Worm (Caenorhabditis elegans): ENCODE results near the gene algn-12.

algn-12 gene

DNA sequence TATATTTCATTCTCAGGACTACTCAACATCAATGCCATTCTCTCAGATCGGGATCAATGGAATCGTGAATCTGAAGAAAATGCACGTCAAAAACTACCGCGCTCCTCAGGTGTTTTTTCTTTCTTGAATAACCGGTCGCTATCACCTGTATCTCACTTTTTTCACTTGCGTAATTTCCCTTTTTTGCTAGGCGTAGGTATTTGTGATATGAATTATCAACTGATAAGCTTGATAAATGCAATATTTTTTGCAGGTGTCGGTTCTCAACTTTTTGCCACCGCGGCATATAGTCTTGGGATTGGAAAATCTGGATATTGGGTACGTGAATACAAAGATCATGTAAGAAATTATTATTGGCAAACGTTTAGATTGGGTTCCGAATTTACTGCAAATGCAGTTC, 20.3 kb downstream of the algn-12 start (continued):
- no peak for TF ChIP-seq pha-4 (tag; optimal IDR thresholded peaks at IDR 0.05)

DNA sequence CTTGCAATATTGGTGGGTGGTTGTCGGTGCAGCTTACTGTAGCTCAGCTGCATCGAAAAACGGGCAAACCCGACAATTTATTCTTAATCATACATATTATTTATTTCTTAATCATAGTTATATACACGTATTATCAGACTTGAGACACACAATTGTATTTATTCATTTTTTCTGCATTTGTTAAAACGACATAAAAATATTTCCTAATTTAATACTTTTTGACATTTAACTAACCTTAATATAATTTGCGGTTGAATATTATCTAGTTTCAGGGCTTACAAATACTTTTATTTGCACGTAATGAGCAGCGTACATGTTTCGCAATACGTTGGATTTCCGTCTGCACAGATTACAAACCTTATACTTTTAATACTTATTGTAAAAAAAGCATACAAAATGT, 23.4 kb downstream of the algn-12 start, which contains the start of gene str-138:
TSS of gene str-138 (plus strand) at position 301 of the 400 bp plus-strand sequence.
- TF ChIP-seq syd-9 (tag; optimal IDR thresholded peaks at IDR 0.05) (no peak), madf-2 (tag; optimal IDR thresholded peaks at IDR 0.05) (no peak), hlh-30 (tag; optimal IDR thresholded peaks at IDR 0.05; ENCODE audit: insufficient read depth) (no peak), tbx-2 (tag; optimal IDR thresholded peaks at IDR 0.05) (no peak), zip-5 (tag; optimal IDR thresholded peaks at IDR 0.05) (no peak), che-1 (tag; optimal IDR thresholded peaks at IDR 0.05) (no peak), pat-9 (tag; optimal IDR thresholded peaks at IDR 0.05) (no peak), fkh-10 (GFP tag; optimal IDR thresholded peaks at IDR 0.05) (no peak), ceh-9 (tag; optimal IDR thresholded peaks at IDR 0.05) (no peak), pag-3 (tag; optimal IDR thresholded peaks at IDR 0.05; ENCODE audit: borderline replicate concordance) (no peak), pqm-1 (tag; optimal IDR thresholded peaks at IDR 0.05) (no peak), ceh-6 (GFP tag; optimal IDR thresholded peaks at IDR 0.05) (no peak), sdc-2 (tag; optimal IDR thresholded peaks at IDR 0.05) (no peak), ttx-3 (tag; optimal IDR thresholded peaks at IDR 0.05) (no peak), unc-42 (tag; optimal IDR thresholded peaks at IDR 0.05) (no peak), hlh-8 (tag; optimal IDR thresholded peaks at IDR 0.05) (no peak)

DNA sequence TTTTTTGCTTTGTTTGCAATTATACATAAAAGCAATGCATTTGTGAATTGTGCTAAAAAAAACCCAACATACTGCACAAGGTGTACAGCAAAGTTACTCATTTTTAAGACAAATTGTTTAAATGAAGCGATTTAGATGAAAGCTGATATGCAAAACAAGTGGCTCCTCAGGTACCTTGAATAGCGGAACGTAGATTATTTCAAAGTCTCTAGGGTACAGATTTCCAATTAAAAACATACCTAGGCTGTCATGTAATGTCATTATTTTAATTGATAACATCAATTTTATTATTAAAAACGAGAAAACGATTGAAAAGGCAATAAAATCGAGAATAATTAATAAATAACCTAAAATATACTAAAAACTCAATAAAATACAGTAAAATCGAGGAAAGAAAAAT, 27.2 kb downstream of the algn-12 start, which contains the start of gene str-139:
TSS of gene str-139 (minus strand) at position 101 of the 400 bp plus-strand sequence.
- TF ChIP-seq ceh-22 (tag; optimal IDR thresholded peaks at IDR 0.05) (no peak), elt-4 (tag; optimal IDR thresholded peaks at IDR 0.05) (no peak), C38D4.7 (GFP tag; optimal IDR thresholded peaks at IDR 0.05) (no peak), K02D7.2 (tag; optimal IDR thresholded peaks at IDR 0.05) (no peak), ztf-16 (tag; optimal IDR thresholded peaks at IDR 0.05) (no peak), ceh-18 (tag; optimal IDR thresholded peaks at IDR 0.05) (no peak), pros-1 (tag; optimal IDR thresholded peaks at IDR 0.05) (no peak), madf-2 (tag; optimal IDR thresholded peaks at IDR 0.05) (no peak), fkh-10 (GFP tag; optimal IDR thresholded peaks at IDR 0.05) (no peak), nfya-1 (tag; optimal IDR thresholded peaks at IDR 0.05) (no peak), sox-2 (GFP tag; IDR thresholded peaks at IDR 0.05) (no peak), hlh-6 (tag; optimal IDR thresholded peaks at IDR 0.05) (no peak), ceh-31 (tag; optimal IDR thresholded peaks at IDR 0.05) (no peak), dve-1 (tag; optimal IDR thresholded peaks at IDR 0.05) (no peak), mec-3 (tag; optimal IDR thresholded peaks at IDR 0.05; ENCODE audit: borderline replicate concordance) (no peak), dmd-4 (tag; optimal IDR thresholded peaks at IDR 0.05; ENCODE audit: borderline replicate concordance) (no peak), Y22D7AL.16 (tag; optimal IDR thresholded peaks at IDR 0.05) (no peak), odd-2 (tag; optimal IDR thresholded peaks at IDR 0.05) (no peak), unc-3 (GFP tag; conservative IDR thresholded peaks at IDR 0.05) (no peak), unc-3 (tag; optimal IDR thresholded peaks at IDR 0.05) (no peak), ceh-24 (tag; optimal IDR thresholded peaks at IDR 0.05) (no peak)

DNA sequence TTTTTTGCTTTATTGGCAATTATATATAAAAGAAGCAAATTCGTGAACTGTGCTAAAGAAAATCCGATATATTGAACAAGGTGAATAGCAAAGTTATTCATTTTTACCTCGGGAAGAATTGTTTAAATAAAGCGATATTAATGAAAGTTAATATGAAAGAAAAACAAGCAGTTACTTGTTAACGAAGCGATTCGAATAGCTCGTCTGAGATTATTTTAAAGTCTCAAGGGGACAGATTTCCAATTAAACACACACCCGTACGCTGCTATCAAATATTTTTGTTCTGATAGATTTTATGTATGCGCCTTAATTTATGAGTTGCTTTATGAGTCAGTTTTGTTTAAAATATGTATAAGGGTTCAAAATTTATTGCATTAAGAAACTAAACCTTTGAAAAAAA, 32.9 kb downstream of the algn-12 start, which contains the start of gene str-140:
TSS of gene str-140 (minus strand) at position 101 of the 400 bp plus-strand sequence.
- TF ChIP-seq ref-2 (tag; optimal IDR thresholded peaks at IDR 0.05) (no peak), hlh-8 (tag; optimal IDR thresholded peaks at IDR 0.05) (no peak), T23F11.4 (GFP tag; optimal IDR thresholded peaks at IDR 0.05) (no peak), eyg-1 (tag; optimal IDR thresholded peaks at IDR 0.05) (no peak), unc-3 (GFP tag; conservative IDR thresholded peaks at IDR 0.05) (no peak), unc-3 (tag; optimal IDR thresholded peaks at IDR 0.05) (no peak), pax-1 (tag; optimal IDR thresholded peaks at IDR 0.05) (no peak), zip-5 (tag; optimal IDR thresholded peaks at IDR 0.05) (no peak), sox-4 (tag; optimal IDR thresholded peaks at IDR 0.05) (no peak), pat-9 (tag; optimal IDR thresholded peaks at IDR 0.05) (no peak), F13H6.1 (tag; optimal IDR thresholded peaks at IDR 0.05) (no peak), K02D7.2 (tag; optimal IDR thresholded peaks at IDR 0.05) (no peak), ceh-18 (tag; optimal IDR thresholded peaks at IDR 0.05) (no peak), madf-2 (tag; optimal IDR thresholded peaks at IDR 0.05) (no peak), unc-42 (tag; optimal IDR thresholded peaks at IDR 0.05) (no peak), elt-4 (tag; optimal IDR thresholded peaks at IDR 0.05) (no peak), pha-4 (tag; optimal IDR thresholded peaks at IDR 0.05) (no peak), che-1 (tag; optimal IDR thresholded peaks at IDR 0.05) (no peak), ceh-30 (tag; optimal IDR thresholded peaks at IDR 0.05) (no peak)
